Fruit fly (Drosophila melanogaster) whole organism, embryonic: Measurements from ENCODE around the gene CG18749.

ENCODE experiments used
- Adf1 ChIP-seq: fragments of 200-800 bp; sonication (Bioruptor generic); IDR thresholded peaks from 2 replicates; pipeline ENCODE4 v1.3.6; 2022; ENCODE audit warnings: missing biosample characterization, missing genetic modification characterization
- Antp ChIP-seq: fragments of 200-800 bp; sonication (Bioruptor generic); optimal IDR thresholded peaks from 3 replicates; lab custom pipeline; 2016; ENCODE audit warnings: missing biosample characterization, missing genetic modification characterization
- Awh ChIP-seq: fragments of 200-800 bp; sonication (Bioruptor generic); IDR thresholded peaks from 2 replicates; pipeline ENCODE4, ENCODE4 v1.3.6; 2022; ENCODE audit warnings: missing biosample characterization, missing genetic modification characterization
- CG10543 ChIP-seq: fragments of 200-800 bp; sonication (Bioruptor generic); optimal IDR thresholded peaks from 3 replicates; lab custom pipeline; 2017; ENCODE audit warnings: missing biosample characterization, mild to moderate bottlenecking, missing genetic modification characterization, moderate library complexity
- CG13894 ChIP-seq: fragments of 200-800 bp; sonication (Bioruptor generic); optimal IDR thresholded peaks from 3 replicates; lab custom pipeline; 2018; ENCODE audit warnings: missing biosample characterization, mild to moderate bottlenecking, missing genetic modification characterization, moderate library complexity
- CG14965 ChIP-seq: fragments of 200-800 bp; sonication (Bioruptor generic); optimal IDR thresholded peaks from 2 replicates; lab custom pipeline; 2016; ENCODE audit warnings: missing biosample characterization, missing genetic modification characterization, borderline replicate concordance
- CG18476 ChIP-seq: fragments of 200-800 bp; sonication (Bioruptor generic); optimal IDR thresholded peaks from 2 replicates; lab custom pipeline; 2016; ENCODE audit warnings: missing biosample characterization, mild to moderate bottlenecking, missing genetic modification characterization
- CG7745 ChIP-seq: fragments of 200-800 bp; sonication (Bioruptor generic); optimal IDR thresholded peaks from 2 replicates; lab custom pipeline; 2018; ENCODE audit warnings: missing biosample characterization, mild to moderate bottlenecking, missing genetic modification characterization, moderate library complexity
- Gug ChIP-seq: fragments of 200-800 bp; sonication (Bioruptor generic); IDR thresholded peaks from 4 replicates; pipeline ENCODE4 v1.3.6; 2022; ENCODE audit warnings: missing biosample characterization, missing genetic modification characterization
- HLH54F ChIP-seq: fragments of 200-800 bp; sonication (Bioruptor generic); optimal IDR thresholded peaks from 3 replicates; lab custom pipeline; 2016; ENCODE audit warnings: missing biosample characterization, missing genetic modification characterization
- Hand ChIP-seq: fragments of 200-800 bp; sonication (Bioruptor generic); optimal IDR thresholded peaks from 2 replicates; lab custom pipeline; 2017; ENCODE audit warnings: mild to moderate bottlenecking, missing biosample characterization, missing genetic modification reagents, missing genetic modification characterization
- Hey ChIP-seq: fragments of 200-800 bp; sonication (Bioruptor generic); optimal IDR thresholded peaks from 3 replicates; lab custom pipeline; 2018; ENCODE audit warnings: missing biosample characterization, mild to moderate bottlenecking, missing genetic modification characterization
- Lim3 ChIP-seq: fragments of 200-800 bp; sonication (Bioruptor generic); IDR thresholded peaks from 2 replicates; pipeline ENCODE4 v1.3.6; 2022; ENCODE audit warnings: missing biosample characterization, missing genetic modification characterization
- Nf-YB ChIP-seq: fragments of 200-800 bp; sonication (Bioruptor generic); optimal IDR thresholded peaks from 3 replicates; lab custom pipeline; 2019; ENCODE audit warnings: missing biosample characterization, mild to moderate bottlenecking, missing genetic modification characterization, moderate library complexity
- Nf-YC ChIP-seq: fragments of 200-800 bp; optimal IDR thresholded peaks from 3 replicates; lab custom pipeline; 2019; ENCODE audit warnings: missing biosample characterization, mild to moderate bottlenecking, missing genetic modification characterization, moderate library complexity
- Pdp1 ChIP-seq, 2 experiments: fragments of 200-800 bp; sonication (Bioruptor generic); optimal IDR thresholded peaks; 3 replicates each; lab custom pipeline; 2016; ENCODE audit warnings: missing biosample characterization in 2 of 2, missing genetic modification characterization in 2 of 2, mild to moderate bottlenecking in 1 of 2, moderate library complexity in 1 of 2
- Spps ChIP-seq: fragments of 200-800 bp; sonication (Bioruptor generic); optimal IDR thresholded peaks from 2 replicates; lab custom pipeline; 2018; ENCODE audit warnings: missing biosample characterization, mild to moderate bottlenecking, missing genetic modification characterization
- Stat92E ChIP-seq, 3 experiments: fragments of >200 bp in 2 of 3; fragments of 200-800 bp in 1 of 3; sonication (Bioruptor generic) in 1 of 3; optimal IDR thresholded peaks; 2 replicates each; lab custom pipeline; 2017 to 2019; ENCODE audit warnings: missing biosample characterization in 3 of 3, missing genetic modification characterization in 3 of 3, mild to moderate bottlenecking in 1 of 3, moderate library complexity in 1 of 3
- Vsx1 ChIP-seq: fragments of 200-800 bp; sonication (Bioruptor generic); optimal IDR thresholded peaks from 2 replicates; lab custom pipeline; 2017; ENCODE audit warnings: missing biosample characterization, mild to moderate bottlenecking, missing genetic modification characterization, missing genetic modification reagents
- abd-A ChIP-seq: fragments of 200-800 bp; sonication (Bioruptor generic); optimal IDR thresholded peaks from 3 replicates; lab custom pipeline; 2019; ENCODE audit warnings: missing biosample characterization, mild to moderate bottlenecking, missing genetic modification characterization, moderate library complexity
- ato ChIP-seq: fragments of 200-800 bp; sonication (Bioruptor generic); IDR thresholded peaks from 2 replicates; pipeline ENCODE4 v1.3.6; 2022; ENCODE audit warnings: missing biosample characterization, missing genetic modification characterization; ENCODE audit not compliant: partially characterized antibody
- cg ChIP-seq: fragments of 200-800 bp; sonication (Bioruptor generic); optimal IDR thresholded peaks from 3 replicates; lab custom pipeline; 2019; ENCODE audit warnings: missing biosample characterization, mild to moderate bottlenecking, missing genetic modification characterization, moderate library complexity
- chinmo ChIP-seq: fragments of 200-800 bp; sonication (Bioruptor generic); IDR thresholded peaks from 4 replicates; pipeline ENCODE4 v1.3.6; 2022; ENCODE audit warnings: missing biosample characterization, missing genetic modification characterization; ENCODE audit not compliant: partially characterized antibody
- crol ChIP-seq: fragments of 200-800 bp; sonication (Bioruptor generic); IDR thresholded peaks from 2 replicates; pipeline ENCODE4 v1.3.6; 2022; ENCODE audit warnings: missing biosample characterization, missing genetic modification characterization
- danr ChIP-seq: fragments of 200-800 bp; sonication (Bioruptor generic); IDR thresholded peaks from 2 replicates; pipeline ENCODE4 v1.3.6; 2022; ENCODE audit warnings: missing biosample characterization, missing genetic modification characterization
- exex ChIP-seq: fragments of 200-800 bp; sonication (Bioruptor generic); optimal IDR thresholded peaks from 4 replicates; lab custom pipeline; 2018; ENCODE audit warnings: missing biosample characterization, mild to moderate bottlenecking, missing genetic modification characterization, moderate library complexity
- grn ChIP-seq: fragments of 200-800 bp; sonication (Bioruptor generic); optimal IDR thresholded peaks from 3 replicates; lab custom pipeline; 2017; ENCODE audit warnings: missing biosample characterization, missing genetic modification characterization
- hbn ChIP-seq: fragments of 200-800 bp; sonication (Bioruptor generic); IDR thresholded peaks from 2 replicates; pipeline ENCODE4 v1.3.6; 2022; ENCODE audit warnings: missing biosample characterization, missing genetic modification characterization; ENCODE audit not compliant: partially characterized antibody
- kni ChIP-seq: fragments of 200-800 bp; sonication (Bioruptor generic); optimal IDR thresholded peaks from 3 replicates; lab custom pipeline; 2017; ENCODE audit warnings: mild to moderate bottlenecking, missing biosample characterization, missing genetic modification reagents, missing genetic modification characterization
- lab ChIP-seq: fragments of 200-800 bp; sonication (Bioruptor generic); optimal IDR thresholded peaks from 3 replicates; lab custom pipeline; 2017; ENCODE audit warnings: missing biosample characterization, missing genetic modification characterization, mild to moderate bottlenecking, moderate library complexity, missing genetic modification reagents
- mirr ChIP-seq: fragments of 200-800 bp; sonication (Bioruptor generic); optimal IDR thresholded peaks from 3 replicates; lab custom pipeline; 2018; ENCODE audit warnings: missing biosample characterization, mild to moderate bottlenecking, missing genetic modification characterization
- onecut ChIP-seq: fragments of 200-800 bp; sonication (Bioruptor generic); IDR thresholded peaks from 2 replicates; pipeline ENCODE4 v1.3.6; 2022; ENCODE audit warnings: missing biosample characterization, missing genetic modification characterization
- pnt ChIP-seq: fragments of 200-800 bp; sonication (Bioruptor generic); optimal IDR thresholded peaks from 3 replicates; lab custom pipeline; 2016; ENCODE audit warnings: missing biosample characterization, missing genetic modification characterization
- salm ChIP-seq: fragments of 200-800 bp; sonication (Bioruptor generic); optimal IDR thresholded peaks from 2 replicates; lab custom pipeline; 2018; ENCODE audit warnings: missing biosample characterization, mild to moderate bottlenecking, missing genetic modification characterization
- sens ChIP-seq: fragments of 200-800 bp; sonication (Bioruptor generic); peaks from one replicate; lab custom pipeline; 2016; ENCODE audit warnings: missing biosample characterization, missing genetic modification characterization
- sens-2 ChIP-seq: fragments of 200-800 bp; sonication (Bioruptor generic); IDR thresholded peaks from 2 replicates; pipeline ENCODE4 v1.3.6; 2022; ENCODE audit warnings: missing biosample characterization, missing genetic modification characterization
- slbo ChIP-seq: fragments of 200-800 bp; sonication (Bioruptor generic); IDR thresholded peaks from 2 replicates; pipeline ENCODE4 v1.3.6; 2022; ENCODE audit warnings: missing biosample characterization, missing genetic modification characterization
- sug ChIP-seq: fragments of 200-800 bp; optimal IDR thresholded peaks from 2 replicates; lab custom pipeline; 2019; ENCODE audit warnings: missing biosample characterization, mild to moderate bottlenecking, missing genetic modification characterization, moderate library complexity

CG18749 gene

dm6 chr3R:8208378-8209021 lies 35.4 kb upstream of the CG18749 start (continued):
- TF ChIP-seq Antp (GFP tag; lab: Kevin White, UChicago) (no peak), chinmo (GFP tag; lab: Robert Waterston, UW) (0 out of 4 replicates have a peak, but pooled peaks have one; percentile 10), sens-2 (0 out of 2 replicates have a peak, but pooled peaks have one; percentile 4), CG7745 (tag; lab: Kevin White, UChicago) (peak; percentile 14), Hey (tag; lab: Kevin White, UChicago) (peak; percentile 65), lab (GFP tag; lab: Kevin White, UChicago) (peak; percentile 54), salm (tag; lab: Kevin White, UChicago) (peak; percentile 43), sug (tag; lab: Kevin White, UChicago) (peak; percentile 90), Pdp1 (GFP tag; optimal IDR thresholded peaks at IDR 0.05; lab: Kevin White, UChicago) (peak in 1 of 2 experiments; percentile 43), Gug (GFP tag; lab: Robert Waterston, UW) (no peak), Awh (GFP tag; lab: Robert Waterston, UW) (no peak), cg (GFP tag; lab: Kevin White, UChicago) (no peak), Vsx1 (GFP tag; lab: Kevin White, UChicago) (peak; percentile 16), crol (GFP tag; lab: Robert Waterston, UW) (peak; percentile 74), mirr (GFP tag; lab: Kevin White, UChicago) (peak; percentile 96), Spps (tag; lab: Kevin White, UChicago) (no peak), exex (tag; lab: Kevin White, UChicago) (peak; percentile 92), CG14965 (GFP tag; lab: Kevin White, UChicago) (no peak), CG10543 (GFP tag; lab: Kevin White, UChicago) (peak; percentile 4), danr (GFP tag; lab: Robert Waterston, UW) (no peak), Hand (GFP tag; lab: Kevin White, UChicago) (no peak), slbo (no peak), Adf1 (GFP tag; lab: Robert Waterston, UW) (peak; percentile 43; the same call in 1 of the 2 replicates), Lim3 (peak; percentile 92; the same call in 1 of the 2 replicates)

- no peak for TF ChIP-seq pnt (GFP tag; lab: Kevin White, UChicago)
- TF ChIP-seq ato (GFP tag; lab: Robert Waterston, UW), result no peak
- no peak for TF ChIP-seq HLH54F (GFP tag; lab: Kevin White, UChicago)
- TF ChIP-seq Nf-YB (GFP tag; lab: Kevin White, UChicago), result peak; percentile 83
- peak; percentile 57 for TF ChIP-seq kni (GFP tag; lab: Kevin White, UChicago)
- peak; percentile 29 for TF ChIP-seq abd-A
- peak; percentile 65 for TF ChIP-seq CG13894 (tag; lab: Kevin White, UChicago)
- TF ChIP-seq Awh (GFP tag; lab: Robert Waterston, UW), result 0 out of 2 replicates have a peak, but pooled peaks have one; percentile 40
- TF ChIP-seq onecut, result 0 out of 2 replicates have a peak, but pooled peaks have one; percentile 22
- no peak for TF ChIP-seq CG18476 (GFP tag; lab: Kevin White, UChicago)
- TF ChIP-seq Nf-YC (tag; lab: Kevin White, UChicago), result peak; percentile 48
- TF ChIP-seq Stat92E (GFP tag; optimal IDR thresholded peaks at IDR 0.05; lab: Kevin White, UChicago), result peak in 1 of 3 experiments; percentile 70
- TF ChIP-seq sens (GFP tag; lab: Kevin White, UChicago), result peak; percentile 12
- TF ChIP-seq hbn (GFP tag; lab: Robert Waterston, UW), result no peak
- peak; percentile 98 for TF ChIP-seq grn (GFP tag; lab: Kevin White, UChicago)
Measured at dm6 chr3R:8210837-8211488, 32.9 kb upstream of the CG18749 start.
